Fruit fly (Drosophila melanogaster) whole organism, prepupa: ENCODE results near the gene Cralbp.

Experiments used
- Blimp-1 ChIP-seq: fragments of 200-800 bp; sonication (Bioruptor generic); optimal IDR thresholded peaks from 3 replicates; lab custom pipeline; 2017; ENCODE audit warnings: missing biosample characterization, missing genetic modification characterization, mild to moderate bottlenecking, moderate library complexity, missing genetic modification reagents
- CG10631 ChIP-seq: fragments of 200-800 bp; sonication (Bioruptor generic); optimal IDR thresholded peaks from 2 replicates; lab custom pipeline; 2016; ENCODE audit warnings: missing biosample characterization, missing genetic modification characterization
- CG10669 ChIP-seq: fragments of 200-800 bp; sonication (Bioruptor generic); optimal IDR thresholded peaks from 3 replicates; lab custom pipeline; 2018; ENCODE audit warnings: missing biosample characterization, mild to moderate bottlenecking, missing genetic modification characterization, moderate library complexity
- CG11294 ChIP-seq: fragments of 200-800 bp; sonication (Bioruptor generic); IDR thresholded peaks from 2 replicates; pipeline ENCODE4 v1.3.6; 2022; ENCODE audit warnings: missing biosample characterization, missing genetic modification characterization
- CG11762 ChIP-seq: fragments of 200-800 bp; sonication (Bioruptor generic); optimal IDR thresholded peaks from 3 replicates; lab custom pipeline; 2016; ENCODE audit warnings: missing biosample characterization, missing genetic modification characterization; ENCODE audit not compliant: insufficient read depth
- CG11902 ChIP-seq: fragments of 200-800 bp; sonication (Bioruptor generic); optimal IDR thresholded peaks from 3 replicates; lab custom pipeline; 2016; ENCODE audit warnings: missing biosample characterization, missing genetic modification characterization
- CG15336 ChIP-seq: fragments of 200-800 bp; sonication (Bioruptor generic); IDR thresholded peaks from 2 replicates; pipeline ENCODE4 v1.3.6; 2022; ENCODE audit warnings: missing biosample characterization, missing genetic modification characterization
- CG1621 ChIP-seq: fragments of 200-800 bp; sonication (Bioruptor generic); optimal IDR thresholded peaks from 3 replicates; lab custom pipeline; 2018; ENCODE audit warnings: missing biosample characterization, mild to moderate bottlenecking, missing genetic modification characterization
- CG16779 ChIP-seq: fragments of 200-800 bp; sonication (Bioruptor generic); optimal IDR thresholded peaks from 3 replicates; lab custom pipeline; 2017; ENCODE audit warnings: missing biosample characterization, mild to moderate bottlenecking, missing genetic modification characterization
- CG31627 ChIP-seq: fragments of 200-800 bp; sonication (Bioruptor generic); optimal IDR thresholded peaks from 3 replicates; lab custom pipeline; 2016; ENCODE audit warnings: missing biosample characterization, missing genetic modification characterization
- CG32006 ChIP-seq: fragments of 200-800 bp; sonication (Bioruptor generic); optimal IDR thresholded peaks from 3 replicates; lab custom pipeline; 2017; ENCODE audit warnings: missing biosample characterization, mild to moderate bottlenecking, missing genetic modification characterization
- CG34406 ChIP-seq: fragments of 200-800 bp; sonication (Bioruptor generic); optimal IDR thresholded peaks from 3 replicates; lab custom pipeline; 2016; ENCODE audit warnings: missing biosample characterization, missing genetic modification characterization
- CG3919 ChIP-seq: fragments of 200-800 bp; sonication (Bioruptor generic); optimal IDR thresholded peaks from 3 replicates; lab custom pipeline; 2016; ENCODE audit warnings: missing biosample characterization, missing genetic modification characterization
- CG4318 ChIP-seq: fragments of 200-800 bp; sonication (Bioruptor generic); optimal IDR thresholded peaks from 3 replicates; lab custom pipeline; 2017; ENCODE audit warnings: missing biosample characterization, mild to moderate bottlenecking, missing genetic modification characterization
- CG6163 ChIP-seq: fragments of 200-800 bp; sonication (Bioruptor generic); IDR thresholded peaks from 3 replicates; pipeline ENCODE4 v1.3.6; 2022; ENCODE audit warnings: missing biosample characterization, missing genetic modification characterization
- CG6792 ChIP-seq: fragments of 200-800 bp; sonication (Bioruptor generic); optimal IDR thresholded peaks from 3 replicates; lab custom pipeline; 2016; ENCODE audit warnings: missing biosample characterization, missing genetic modification characterization
- CG6808 ChIP-seq: fragments of 200-800 bp; sonication (Bioruptor generic); optimal IDR thresholded peaks from 3 replicates; lab custom pipeline; 2017; ENCODE audit warnings: missing biosample characterization, missing genetic modification characterization, mild to moderate bottlenecking, moderate library complexity, missing genetic modification reagents
- CG7368 ChIP-seq: fragments of 200-800 bp; sonication (Bioruptor generic); optimal IDR thresholded peaks from 3 replicates; lab custom pipeline; 2016; ENCODE audit warnings: missing biosample characterization, missing genetic modification characterization
- CG8119 ChIP-seq: fragments of 200-800 bp; sonication (Bioruptor generic); IDR thresholded peaks from 3 replicates; pipeline ENCODE4 v1.3.6; 2022; ENCODE audit warnings: missing biosample characterization, missing genetic modification characterization
- CG8319 ChIP-seq: fragments of 200-800 bp; sonication (Bioruptor generic); optimal IDR thresholded peaks from 3 replicates; lab custom pipeline; 2016; ENCODE audit warnings: missing biosample characterization, missing genetic modification characterization
- CG9139 ChIP-seq: fragments of 200-800 bp; sonication (Bioruptor generic); optimal IDR thresholded peaks from 3 replicates; lab custom pipeline; 2017; ENCODE audit warnings: missing biosample characterization, mild to moderate bottlenecking, missing genetic modification characterization
- Eip75B ChIP-seq: fragments of 200-800 bp; sonication (Bioruptor generic); optimal IDR thresholded peaks from 3 replicates; lab custom pipeline; 2016; ENCODE audit warnings: missing biosample characterization, missing genetic modification characterization
- Eip78C ChIP-seq: fragments of 200-800 bp; sonication (Bioruptor generic); peaks from one replicate; lab custom pipeline; 2016; ENCODE audit warnings: missing biosample characterization, missing genetic modification characterization
- Ets21C ChIP-seq: fragments of 200-800 bp; sonication (Bioruptor generic); optimal IDR thresholded peaks from 3 replicates; lab custom pipeline; 2016; ENCODE audit warnings: missing biosample characterization, missing genetic modification characterization
- Ets96B ChIP-seq: fragments of 200-800 bp; optimal IDR thresholded peaks from 2 replicates; lab custom pipeline; 2019; ENCODE audit warnings: missing biosample characterization, mild to moderate bottlenecking, missing genetic modification characterization, moderate library complexity
- Gug ChIP-seq: fragments of 200-800 bp; sonication (Bioruptor generic); IDR thresholded peaks from 2 replicates; pipeline ENCODE4 v1.3.6; 2022; ENCODE audit warnings: missing biosample characterization, missing genetic modification characterization
- Hr38 ChIP-seq: sonication (Bioruptor generic); optimal IDR thresholded peaks from 2 replicates; lab custom pipeline; 2016; ENCODE audit warnings: missing biosample characterization, missing genetic modification characterization
- Lpt ChIP-seq: fragments of 200-800 bp; sonication (Bioruptor generic); optimal IDR thresholded peaks from 3 replicates; lab custom pipeline; 2016; ENCODE audit warnings: missing biosample characterization, missing genetic modification characterization
- Met ChIP-seq: fragments of 200-800 bp; sonication (Bioruptor generic); optimal IDR thresholded peaks from 3 replicates; lab custom pipeline; 2016; ENCODE audit warnings: missing biosample characterization, missing genetic modification characterization
- Sox15 ChIP-seq: fragments of 200-800 bp; sonication (Bioruptor generic); optimal IDR thresholded peaks from 3 replicates; lab custom pipeline; 2016; ENCODE audit warnings: missing biosample characterization, missing genetic modification characterization
- achi ChIP-seq: fragments of 200-800 bp; sonication (Bioruptor generic); optimal IDR thresholded peaks from 3 replicates; lab custom pipeline; 2016; ENCODE audit warnings: missing biosample characterization, missing genetic modification characterization
- acj6 ChIP-seq: fragments of 200-800 bp; sonication (Bioruptor generic); optimal IDR thresholded peaks from 3 replicates; lab custom pipeline; 2016; ENCODE audit warnings: missing biosample characterization, missing genetic modification characterization
- cyc ChIP-seq: fragments of 200-800 bp; sonication (Bioruptor generic); optimal IDR thresholded peaks from 3 replicates; lab custom pipeline; 2016; ENCODE audit warnings: missing biosample characterization, missing genetic modification characterization
- dac ChIP-seq: fragments of 200-800 bp; sonication (Bioruptor generic); optimal IDR thresholded peaks from 2 replicates; lab custom pipeline; 2017; ENCODE audit warnings: missing biosample characterization, mild to moderate bottlenecking, missing genetic modification characterization
- eg ChIP-seq: fragments of 200-800 bp; sonication (Bioruptor generic); IDR thresholded peaks from 3 replicates; pipeline ENCODE4 v1.3.6; 2022; ENCODE audit warnings: missing biosample characterization, missing genetic modification characterization
- esn ChIP-seq: fragments of 200-800 bp; sonication (Bioruptor generic); optimal IDR thresholded peaks from 2 replicates; lab custom pipeline; 2016; ENCODE audit warnings: missing biosample characterization, mild to moderate bottlenecking, missing genetic modification characterization, moderate library complexity
- fd59A ChIP-seq: fragments of 200-800 bp; sonication (Bioruptor generic); optimal IDR thresholded peaks from 2 replicates; lab custom pipeline; 2017; ENCODE audit warnings: missing biosample characterization, mild to moderate bottlenecking, missing genetic modification characterization, missing genetic modification reagents
- fd85E ChIP-seq: fragments of 200-800 bp; sonication (Bioruptor generic); optimal IDR thresholded peaks from 3 replicates; lab custom pipeline; 2016; ENCODE audit warnings: missing biosample characterization, missing genetic modification characterization
- fkh ChIP-seq: fragments of 200-800 bp; sonication (Bioruptor generic); optimal IDR thresholded peaks from 3 replicates; lab custom pipeline; 2017; ENCODE audit warnings: missing biosample characterization, mild to moderate bottlenecking, missing genetic modification characterization, moderate library complexity
- lz ChIP-seq: fragments of 200-800 bp; sonication (Bioruptor generic); optimal IDR thresholded peaks from 3 replicates; lab custom pipeline; 2016; ENCODE audit warnings: missing biosample characterization, missing genetic modification characterization
- net ChIP-seq: fragments of 200-800 bp; sonication (Bioruptor generic); optimal IDR thresholded peaks from 3 replicates; lab custom pipeline; 2016; ENCODE audit warnings: missing biosample characterization, missing genetic modification characterization
- pdm3 ChIP-seq: fragments of 200-800 bp; sonication (Bioruptor generic); optimal IDR thresholded peaks from 3 replicates; lab custom pipeline; 2016; ENCODE audit warnings: missing biosample characterization, missing genetic modification characterization
- salr ChIP-seq, 2 experiments: fragments of 200-800 bp; sonication (Bioruptor generic); optimal IDR thresholded peaks; 3 replicates each; lab custom pipeline; 2016 to 2018; ENCODE audit warnings: missing biosample characterization in 2 of 2, missing genetic modification characterization in 2 of 2, mild to moderate bottlenecking in 1 of 2
- spab ChIP-seq: fragments of 200-800 bp; sonication (Bioruptor generic); optimal IDR thresholded peaks from 2 replicates; lab custom pipeline; 2017; ENCODE audit warnings: missing biosample characterization, mild to moderate bottlenecking, missing genetic modification characterization, missing genetic modification reagents
- ss ChIP-seq, 2 experiments: fragments of 200-800 bp; sonication (Bioruptor generic); optimal IDR thresholded peaks; 2 replicates in 1 of 2; 3 replicates in 1 of 2; lab custom pipeline; 2017 to 2018; ENCODE audit warnings: mild to moderate bottlenecking in 2 of 2, missing biosample characterization in 2 of 2, missing genetic modification characterization in 2 of 2, moderate library complexity in 1 of 2
- svp ChIP-seq: fragments of 200-800 bp; sonication (Bioruptor generic); peaks from one replicate; lab custom pipeline; 2016; ENCODE audit warnings: missing biosample characterization, missing genetic modification characterization

Gene Cralbp

DNA sequence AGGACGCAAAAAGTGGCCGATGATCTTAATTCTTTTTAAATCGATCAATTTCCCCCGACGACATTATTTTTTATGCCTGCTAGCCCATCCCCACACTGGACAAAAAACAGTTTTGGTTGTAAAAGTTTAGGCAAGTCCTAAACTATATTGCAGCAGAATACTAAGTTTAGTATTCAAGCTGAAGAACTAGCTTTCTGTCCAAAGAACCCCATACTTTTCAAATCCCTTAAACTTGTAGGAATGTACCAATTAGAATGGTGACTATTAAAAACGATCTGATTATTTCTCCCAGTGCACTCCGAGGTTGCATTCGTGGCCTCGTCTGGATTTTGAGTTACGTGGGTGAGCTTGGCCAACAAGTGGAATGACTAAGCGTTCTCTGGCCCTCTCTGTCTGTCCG, 39.0 kb upstream of the Cralbp start (continued):
- TF ChIP-seq Blimp-1 (GFP tag; lab: Kevin White, UChicago) = no peak
- TF ChIP-seq svp (GFP tag; lab: Kevin White, UChicago) = no peak
- TF ChIP-seq esn (GFP tag; lab: Kevin White, UChicago) = no peak

DNA sequence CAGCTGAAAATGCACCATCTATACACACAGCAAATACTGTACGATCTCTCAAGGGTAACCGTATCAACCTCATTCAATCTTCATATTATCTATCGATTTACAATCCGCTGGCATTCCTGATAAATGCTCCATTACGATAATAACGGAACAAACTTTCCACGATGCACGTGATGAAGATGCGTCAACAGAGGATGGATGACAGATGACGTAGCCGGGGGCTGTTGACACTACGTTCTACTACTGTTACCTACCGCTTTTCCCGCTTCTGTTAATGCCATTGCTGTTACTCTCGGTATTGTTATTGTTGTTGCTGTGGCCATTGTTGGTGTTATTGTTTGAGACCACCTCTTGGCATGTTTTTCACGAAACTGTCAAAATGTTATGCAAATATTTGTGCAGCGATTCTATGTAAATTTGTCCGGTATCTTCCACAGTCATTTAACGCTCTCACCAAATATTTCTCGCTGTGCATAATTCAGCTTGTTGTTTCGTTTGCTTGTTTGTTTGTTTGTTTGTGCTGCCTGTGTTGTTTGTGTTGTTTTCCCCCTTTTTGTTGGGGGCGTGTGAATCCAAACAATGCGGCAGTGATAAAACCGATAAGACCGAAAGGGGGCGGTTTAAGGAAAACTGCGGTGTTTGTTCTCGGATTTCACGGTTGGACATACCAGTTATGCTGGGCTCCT, 37.4 kb upstream of the Cralbp start:
- peak in 1 of 2 experiments; percentile 3 for TF ChIP-seq ss (GFP tag; optimal IDR thresholded peaks at IDR 0.05; lab: Kevin White, UChicago)
- TF ChIP-seq CG6808 (GFP tag; lab: Kevin White, UChicago) = no peak
- no peak for TF ChIP-seq dac (GFP tag; lab: Kevin White, UChicago)
- peak; percentile 66 for TF ChIP-seq Eip78C (GFP tag; lab: Kevin White, UChicago)
- TF ChIP-seq fd59A (GFP tag; lab: Kevin White, UChicago) = no peak
- TF ChIP-seq fkh (GFP tag; lab: Kevin White, UChicago) = peak; percentile 97
- peak; percentile 19 for TF ChIP-seq CG3919 (GFP tag; lab: Kevin White, UChicago)
- TF ChIP-seq Eip75B = peak; percentile 11
- no peak for TF ChIP-seq CG10631 (GFP tag; lab: Kevin White, UChicago)
- TF ChIP-seq CG10669 (GFP tag; lab: Kevin White, UChicago) = peak; percentile 7
- no peak for TF ChIP-seq CG8319 (GFP tag; lab: Kevin White, UChicago)
- TF ChIP-seq Lpt (GFP tag; lab: Kevin White, UChicago) = no peak
- TF ChIP-seq pdm3 = no peak
- peak; percentile 2 for TF ChIP-seq acj6 (GFP tag; lab: Kevin White, UChicago)
- TF ChIP-seq CG6792 (GFP tag; lab: Kevin White, UChicago) = peak; percentile 1
- TF ChIP-seq CG16779 (tag; lab: Kevin White, UChicago) = no peak
- TF ChIP-seq Met (GFP tag; lab: Kevin White, UChicago) = peak; percentile 17
- no peak for TF ChIP-seq Sox15 (GFP tag; lab: Kevin White, UChicago)
- TF ChIP-seq CG11902 = no peak
- TF ChIP-seq CG6163 (GFP tag; lab: Robert Waterston, UW) = peak; percentile 53; the same call in 1 of the 3 replicates
- TF ChIP-seq CG1621 (tag; lab: Kevin White, UChicago) = peak; percentile 15
- TF ChIP-seq salr (GFP tag; optimal IDR thresholded peaks at IDR 0.05; lab: Kevin White, UChicago) = no peak
- no peak for TF ChIP-seq Gug (GFP tag; lab: Robert Waterston, UW)
- peak; percentile 1 for TF ChIP-seq CG7368 (GFP tag; lab: Kevin White, UChicago)
- no peak for TF ChIP-seq CG32006
- peak; percentile 12 for TF ChIP-seq net (GFP tag; lab: Kevin White, UChicago)
- TF ChIP-seq lz (GFP tag; lab: Kevin White, UChicago) = peak; percentile 9
- TF ChIP-seq CG34406 (GFP tag; lab: Kevin White, UChicago) = peak; percentile 21
- peak; percentile 22 for TF ChIP-seq svp (GFP tag; lab: Kevin White, UChicago)
- no peak for TF ChIP-seq cyc

DNA sequence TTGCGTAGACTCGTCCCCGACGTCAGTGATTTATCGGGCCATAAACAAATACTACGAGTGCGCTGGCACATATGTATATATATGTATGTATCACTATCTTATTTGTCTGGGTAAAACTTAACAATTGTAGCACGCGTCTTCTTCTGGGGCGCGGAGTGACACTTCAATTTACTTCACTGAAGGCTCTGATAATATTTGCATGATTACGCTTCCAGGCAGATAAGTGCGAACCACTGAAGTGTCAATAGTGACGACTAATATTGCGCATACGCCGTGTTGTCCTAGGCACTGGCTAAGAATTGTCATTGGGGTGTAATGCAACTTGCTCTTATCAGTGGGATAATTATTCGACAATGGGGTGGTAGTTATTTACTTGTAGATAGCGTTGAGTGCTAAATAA, 35.0 kb upstream of the Cralbp start:
- TF ChIP-seq eg (GFP tag; lab: Robert Waterston, UW) (0 out of 3 replicates have a peak, but pooled peaks have one; percentile 38), Blimp-1 (GFP tag; lab: Kevin White, UChicago) (no peak), spab (GFP tag; lab: Kevin White, UChicago) (peak; percentile 39), CG10669 (GFP tag; lab: Kevin White, UChicago) (peak; percentile 43), CG10631 (GFP tag; lab: Kevin White, UChicago) (no peak), CG31627 (GFP tag; lab: Kevin White, UChicago) (no peak), fd85E (GFP tag; lab: Kevin White, UChicago) (no peak), Hr38 (no peak), Ets96B (tag; lab: Kevin White, UChicago) (no peak), lz (GFP tag; lab: Kevin White, UChicago) (no peak), CG6163 (GFP tag; lab: Robert Waterston, UW) (no peak; the same call in 2 of the 3 replicates), achi (no peak), Met (GFP tag; lab: Kevin White, UChicago) (no peak), CG32006 (no peak), CG1621 (tag; lab: Kevin White, UChicago) (peak; percentile 36), CG8119 (GFP tag; lab: Robert Waterston, UW) (no peak), Ets21C (no peak), CG11902 (no peak), CG9139 (GFP tag; lab: Kevin White, UChicago) (peak; percentile 29), CG7368 (GFP tag; lab: Kevin White, UChicago) (peak; percentile 38), Sox15 (GFP tag; lab: Kevin White, UChicago) (no peak), net (GFP tag; lab: Kevin White, UChicago) (peak; percentile 9), CG11294 (no peak), CG15336 (GFP tag; lab: Robert Waterston, UW) (0 out of 2 replicates have a peak, but pooled peaks have one; percentile 18), Lpt (GFP tag; lab: Kevin White, UChicago) (no peak), CG4318 (GFP tag; lab: Kevin White, UChicago) (no peak), CG11762 (GFP tag; lab: Kevin White, UChicago) (peak; percentile 3)
